Worm (Caenorhabditis elegans) whole organism, L2 larva: ENCODE results near the gene glr-1.

Source experiments
- C34F6.9 ChIP-seq: fragments of 150-350 bp; optimal IDR thresholded peaks from 2 replicates; lab custom pipeline; 2014; ENCODE audit warnings: missing biosample characterization, missing genetic modification characterization
- F13H6.1 ChIP-seq: sonication (generic microtip); optimal IDR thresholded peaks from 2 replicates; lab custom pipeline; 2016; ENCODE audit warnings: missing genetic modification characterization, missing compliant biosample characterization
- R02D3.7 ChIP-seq: fragments of 150-350 bp; optimal IDR thresholded peaks from 2 replicates; lab custom pipeline; 2014; ENCODE audit warnings: missing biosample characterization, missing genetic modification characterization
- Y55F3AM.14 ChIP-seq: fragments of 200-800 bp; sonication (Bioruptor generic); optimal IDR thresholded peaks from 2 replicates; lab custom pipeline; 2018; ENCODE audit warnings: mild to moderate bottlenecking, missing genetic modification characterization, missing compliant biosample characterization
- ZK546.5 ChIP-seq: sonication (generic microtip); optimal IDR thresholded peaks from 2 replicates; lab custom pipeline; 2017; ENCODE audit warnings: missing biosample characterization, missing genetic modification characterization
- alr-1 ChIP-seq: fragments of 150-350 bp; optimal IDR thresholded peaks from 2 replicates; lab custom pipeline; 2014; ENCODE audit warnings: missing biosample characterization, missing genetic modification characterization
- aly-2 ChIP-seq: fragments of 150-350 bp; optimal IDR thresholded peaks from 2 replicates; lab custom pipeline; 2014; ENCODE audit warnings: missing biosample characterization, missing genetic modification characterization
- ama-1 ChIP-seq: fragments of 150-350 bp; optimal IDR thresholded peaks from 2 replicates; lab custom pipeline; 2018; ENCODE audit warnings: inconsistent platforms
- blmp-1 ChIP-seq: sonication (generic microtip); optimal IDR thresholded peaks from 2 replicates; lab custom pipeline; 2017; ENCODE audit warnings: missing genetic modification characterization, mild to moderate bottlenecking, missing compliant biosample characterization, antibody characterized with exemption, moderate library complexity; ENCODE audit not compliant: insufficient read depth
- ceh-16 ChIP-seq: fragments of 150-350 bp; optimal IDR thresholded peaks from 2 replicates; lab custom pipeline; 2014; ENCODE audit warnings: missing biosample characterization, missing genetic modification characterization
- ceh-82 ChIP-seq: fragments of 150-350 bp; optimal IDR thresholded peaks from 2 replicates; lab custom pipeline; 2014; ENCODE audit warnings: missing biosample characterization, missing genetic modification characterization
- crh-2 ChIP-seq: sonication (generic microtip); optimal IDR thresholded peaks from 2 replicates; lab custom pipeline; 2017; ENCODE audit warnings: missing biosample characterization, missing genetic modification characterization
- egl-27 ChIP-seq: sonication (generic microtip); optimal IDR thresholded peaks from 3 replicates; lab custom pipeline; 2017; ENCODE audit warnings: missing biosample characterization, missing genetic modification reagents, missing genetic modification characterization
- elt-1 ChIP-seq: fragments of 150-350 bp; optimal IDR thresholded peaks from 2 replicates; lab custom pipeline; 2014; ENCODE audit warnings: missing biosample characterization, missing genetic modification characterization
- elt-3 ChIP-seq: sonication (generic microtip); optimal IDR thresholded peaks from 2 replicates; lab custom pipeline; 2017; ENCODE audit warnings: missing biosample characterization, missing genetic modification characterization
- fos-1 ChIP-seq: fragments of 150-350 bp; optimal IDR thresholded peaks from 2 replicates; lab custom pipeline; 2014; ENCODE audit warnings: missing biosample characterization, missing genetic modification characterization
- lin-11 ChIP-seq: fragments of 150-350 bp; sonication (generic microtip); optimal IDR thresholded peaks from 2 replicates; lab custom pipeline; 2014; ENCODE audit warnings: missing biosample characterization, missing genetic modification characterization, inconsistent platforms, mixed read lengths
- lin-13 ChIP-seq: fragments of 150-350 bp; optimal IDR thresholded peaks from 2 replicates; lab custom pipeline; 2014; ENCODE audit warnings: missing biosample characterization, missing genetic modification reagents, missing genetic modification characterization
- lin-39 ChIP-seq: fragments of 150-350 bp; optimal IDR thresholded peaks from 2 replicates; lab custom pipeline; 2014; ENCODE audit warnings: missing biosample characterization, missing genetic modification reagents, missing genetic modification characterization
- mab-5 ChIP-seq: fragments of 150-350 bp; optimal IDR thresholded peaks from 2 replicates; lab custom pipeline; 2014; ENCODE audit warnings: missing biosample characterization, missing genetic modification characterization
- mbf-1 ChIP-seq: sonication (generic microtip); optimal IDR thresholded peaks from 2 replicates; lab custom pipeline; 2017; ENCODE audit warnings: missing biosample characterization, missing genetic modification characterization
- nhr-10 ChIP-seq: sonication (generic microtip); optimal IDR thresholded peaks from 2 replicates; lab custom pipeline; 2017; ENCODE audit warnings: missing biosample characterization, missing genetic modification characterization
- nhr-11 ChIP-seq: fragments of 150-350 bp; optimal IDR thresholded peaks from 2 replicates; lab custom pipeline; 2014; ENCODE audit warnings: missing biosample characterization, missing genetic modification characterization
- nhr-12 ChIP-seq: fragments of 150-350 bp; optimal IDR thresholded peaks from 2 replicates; lab custom pipeline; 2014; ENCODE audit warnings: missing biosample characterization, missing genetic modification characterization
- nhr-21 ChIP-seq: fragments of 150-350 bp; optimal IDR thresholded peaks from 2 replicates; lab custom pipeline; 2014; ENCODE audit warnings: missing biosample characterization, missing genetic modification characterization
- nhr-23 ChIP-seq: fragments of 150-350 bp; optimal IDR thresholded peaks from 2 replicates; lab custom pipeline; 2014; ENCODE audit warnings: missing biosample characterization, missing genetic modification reagents, missing genetic modification characterization
- nhr-237 ChIP-seq: fragments of 150-350 bp; optimal IDR thresholded peaks from 2 replicates; lab custom pipeline; 2014; ENCODE audit warnings: missing biosample characterization, missing genetic modification characterization
- nhr-25 ChIP-seq: fragments of 150-350 bp; sonication (generic microtip); optimal IDR thresholded peaks from 3 replicates; lab custom pipeline; 2014; ENCODE audit warnings: missing biosample characterization, missing genetic modification characterization
- nhr-6 ChIP-seq: fragments of 150-350 bp; optimal IDR thresholded peaks from 2 replicates; lab custom pipeline; 2014; ENCODE audit warnings: missing biosample characterization, missing genetic modification characterization
- peb-1 ChIP-seq: fragments of 150-350 bp; optimal IDR thresholded peaks from 2 replicates; lab custom pipeline; 2014; ENCODE audit warnings: missing biosample characterization, missing genetic modification characterization
- sem-4 ChIP-seq: fragments of 150-350 bp; optimal IDR thresholded peaks from 2 replicates; lab custom pipeline; 2014; ENCODE audit warnings: missing biosample characterization, missing genetic modification reagents, missing genetic modification characterization
- skn-1 ChIP-seq: sonication (generic microtip); optimal IDR thresholded peaks from 2 replicates; lab custom pipeline; 2017; ENCODE audit warnings: missing biosample characterization, missing genetic modification characterization
- sma-9 ChIP-seq, 2 experiments: fragments of 150-350 bp in 1 of 2; sonication (generic microtip) in 1 of 2; optimal IDR thresholded peaks; 2 replicates each; lab custom pipeline; 2014 to 2016; ENCODE audit warnings: missing genetic modification characterization in 2 of 2, mild to moderate bottlenecking in 1 of 2, missing biosample characterization in 1 of 2, missing compliant biosample characterization in 1 of 2, missing genetic modification reagents in 1 of 2, moderate library complexity in 1 of 2
- snpc-4 ChIP-seq: fragments of 150-350 bp; optimal IDR thresholded peaks from 2 replicates; lab custom pipeline; 2014; ENCODE audit warnings: missing biosample characterization, missing genetic modification characterization
- unc-55 ChIP-seq: fragments of 150-350 bp; sonication (generic microtip); optimal IDR thresholded peaks from 3 replicates; lab custom pipeline; 2014; ENCODE audit warnings: missing biosample characterization, missing genetic modification reagents, missing genetic modification characterization
- ztf-1 ChIP-seq: fragments of 200-800 bp; sonication (Bioruptor generic); conservative IDR thresholded peaks from 2 replicates; pipeline ENCODE4 v1.3.6; 2022; ENCODE audit warnings: missing genetic modification characterization, missing compliant biosample characterization
- ztf-11 ChIP-seq: sonication (generic microtip); optimal IDR thresholded peaks from 2 replicates; lab custom pipeline; 2017; ENCODE audit warnings: missing biosample characterization, missing genetic modification characterization
- ztf-4 ChIP-seq: fragments of 150-350 bp; optimal IDR thresholded peaks from 2 replicates; lab custom pipeline; 2014; ENCODE audit warnings: missing biosample characterization, missing genetic modification characterization

The glr-1 gene

DNA sequence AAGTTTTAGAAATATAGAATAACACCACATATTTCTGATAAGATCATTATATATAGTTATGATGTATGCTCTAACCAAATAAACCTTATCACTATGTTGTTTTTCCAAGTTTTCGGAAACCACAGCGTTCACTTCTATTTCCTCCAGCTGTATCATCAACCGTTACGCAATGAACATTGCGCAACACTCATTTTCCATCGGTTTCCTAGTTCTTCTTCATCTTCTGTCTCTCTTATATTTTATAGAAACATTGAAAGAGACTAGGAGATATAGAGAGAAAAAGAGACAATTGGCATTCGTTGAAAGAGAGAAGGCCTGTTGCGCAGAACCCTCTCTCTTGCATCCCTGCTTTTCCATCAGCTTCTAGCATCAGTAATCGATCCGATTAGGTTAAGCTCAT is 14.1 kb downstream of the glr-1 start:
- no peak for TF ChIP-seq nhr-12 (tag; lab: Kevin White, UChicago)
- TF ChIP-seq unc-55 (GFP tag; lab: Kevin White, UChicago) = no peak
- TF ChIP-seq alr-1 = no peak
- no peak for TF ChIP-seq aly-2 (tag; lab: Kevin White, UChicago)
- no peak for TF ChIP-seq sem-4 (tag; lab: Kevin White, UChicago)
- TF ChIP-seq Y55F3AM.14 (GFP tag; lab: Kevin White, UChicago) = no peak
- TF ChIP-seq nhr-21 (tag; lab: Kevin White, UChicago) = peak; percentile 34
- TF ChIP-seq peb-1 = no peak
- no peak for TF ChIP-seq blmp-1 (tag; lab: Kevin White, UChicago)
- TF ChIP-seq ztf-1 (GFP tag; lab: Robert Waterston, UW) = no peak
- TF ChIP-seq crh-2 (tag; lab: Kevin White, UChicago) = no peak
- no peak for TF ChIP-seq skn-1 (tag; lab: Kevin White, UChicago)
- no peak for TF ChIP-seq nhr-6 (tag; lab: Kevin White, UChicago)
- no peak for TF ChIP-seq ztf-4 (tag; lab: Kevin White, UChicago)
- no peak for TF ChIP-seq lin-13
- TF ChIP-seq ceh-16 (tag; lab: Kevin White, UChicago) = no peak
- no peak for TF ChIP-seq lin-39 (tag; lab: Kevin White, UChicago)
- TF ChIP-seq egl-27 (tag; lab: Kevin White, UChicago) = peak; percentile 15

DNA sequence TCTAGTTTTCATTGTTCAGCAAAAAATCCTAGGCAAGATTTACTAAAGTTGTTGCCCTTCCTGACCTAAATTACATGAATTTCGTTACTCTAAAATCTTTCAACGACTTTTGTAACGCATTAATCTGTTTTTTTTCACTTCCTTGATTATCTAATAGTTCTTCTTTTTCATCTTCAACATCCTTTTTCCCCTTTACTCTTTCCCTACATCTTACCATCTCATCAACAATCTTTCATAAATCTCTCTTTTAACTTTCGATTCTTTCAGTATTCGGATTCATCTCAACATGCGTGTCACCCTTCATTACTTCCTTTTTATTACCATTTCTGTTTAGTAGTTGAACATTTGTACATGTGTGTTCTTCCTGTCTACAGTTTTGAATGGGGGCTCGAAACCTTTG is 14.6 kb downstream of the glr-1 start:
- TF ChIP-seq lin-39 (tag; lab: Kevin White, UChicago) (no peak), elt-1 (tag; lab: Kevin White, UChicago) (peak; percentile 35), blmp-1 (tag; lab: Kevin White, UChicago) (peak; percentile 68)

DNA sequence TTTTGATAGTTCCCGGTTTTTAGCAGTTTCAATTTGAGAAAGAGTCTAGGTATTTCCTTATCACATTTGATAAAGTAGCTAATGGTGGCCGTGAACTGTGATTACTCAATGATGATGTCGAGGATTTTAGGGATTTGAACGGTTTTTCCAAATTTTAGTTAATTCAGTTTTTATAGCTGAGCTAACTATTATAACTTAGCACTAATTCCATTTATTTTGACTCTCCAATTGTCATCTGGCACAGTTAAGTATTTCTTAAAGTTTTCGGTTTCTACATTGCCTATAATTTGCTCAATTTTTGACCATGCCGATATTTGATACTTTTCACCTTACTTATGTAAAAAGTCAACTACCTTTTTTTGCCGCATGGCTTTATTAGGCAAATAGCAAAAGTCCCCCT is 15.1 kb downstream of the glr-1 start:
- TF ChIP-seq R02D3.7 (tag; lab: Kevin White, UChicago) (no peak), unc-55 (GFP tag; lab: Kevin White, UChicago) (no peak), fos-1 (tag; lab: Kevin White, UChicago) (no peak), skn-1 (tag; lab: Kevin White, UChicago) (no peak), elt-3 (tag; lab: Kevin White, UChicago) (no peak), nhr-21 (tag; lab: Kevin White, UChicago) (no peak), nhr-10 (tag; lab: Kevin White, UChicago) (no peak), ceh-82 (tag; lab: Kevin White, UChicago) (no peak), ceh-16 (tag; lab: Kevin White, UChicago) (no peak), ztf-11 (no peak), ama-1 (lab: Kevin White, UChicago) (no peak), sma-9 (GFP tag; optimal IDR thresholded peaks at IDR 0.05; lab: Kevin White, UChicago) (no peak), sma-9 (tag; optimal IDR thresholded peaks at IDR 0.05; lab: Kevin White, UChicago) (no peak), mab-5 (no peak), F13H6.1 (tag; lab: Kevin White, UChicago) (no peak), lin-39 (tag; lab: Kevin White, UChicago) (no peak), ZK546.5 (tag; lab: Kevin White, UChicago) (no peak), sem-4 (tag; lab: Kevin White, UChicago) (no peak)

DNA sequence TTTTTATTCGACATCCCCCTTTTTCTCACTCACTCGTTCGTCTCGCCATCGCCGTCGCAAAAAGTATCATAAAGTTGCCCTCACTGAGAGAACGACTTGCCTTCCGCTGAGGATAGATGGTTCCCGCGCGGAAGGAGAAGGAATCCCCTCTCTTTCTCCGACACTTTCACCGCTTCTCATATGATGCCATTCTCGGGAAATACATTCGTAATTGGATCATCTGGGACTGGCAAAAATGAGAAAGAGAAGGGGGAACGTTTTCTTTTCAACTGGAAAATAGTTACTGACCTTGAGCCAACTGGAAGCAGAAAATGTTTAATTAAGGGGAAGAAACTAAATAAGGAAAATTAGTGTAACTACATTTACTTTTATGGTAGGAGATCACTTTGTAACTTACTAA is 16.6 kb downstream of the glr-1 start:
- TF ChIP-seq skn-1 (tag; lab: Kevin White, UChicago) (no peak), snpc-4 (tag; lab: Kevin White, UChicago) (no peak), peb-1 (no peak), nhr-25 (tag; lab: Kevin White, UChicago) (peak; percentile 35), blmp-1 (tag; lab: Kevin White, UChicago) (peak; percentile 49), egl-27 (tag; lab: Kevin White, UChicago) (no peak)

DNA sequence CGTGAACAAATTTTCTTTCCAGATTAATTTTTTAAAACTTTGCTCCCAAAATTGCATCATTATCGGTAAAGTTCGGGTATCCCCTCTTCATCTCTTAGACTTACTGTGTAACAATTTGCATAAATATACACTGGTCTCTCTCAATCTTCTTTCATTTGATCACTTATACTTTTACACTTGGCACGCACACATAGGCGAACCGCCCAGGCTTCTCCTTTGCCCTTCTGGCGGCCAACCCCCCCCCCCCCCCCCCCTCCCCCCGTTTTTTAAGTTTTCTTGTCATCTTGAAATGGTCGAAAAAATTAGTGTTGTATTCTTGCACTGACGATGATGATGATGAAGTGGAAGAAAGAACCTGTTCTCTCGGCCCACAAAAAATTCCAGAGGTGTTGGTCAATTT is 18.2 kb downstream of the glr-1 start:
- no peak for TF ChIP-seq ama-1 (lab: Kevin White, UChicago)
- TF ChIP-seq lin-11 (tag; lab: Kevin White, UChicago) = no peak
- TF ChIP-seq skn-1 (tag; lab: Kevin White, UChicago) = no peak
- TF ChIP-seq C34F6.9 = no peak
- no peak for TF ChIP-seq nhr-25 (tag; lab: Kevin White, UChicago)
- no peak for TF ChIP-seq nhr-237 (tag; lab: Kevin White, UChicago)
- TF ChIP-seq Y55F3AM.14 (GFP tag; lab: Kevin White, UChicago) = no peak
- no peak for TF ChIP-seq nhr-23 (tag; lab: Kevin White, UChicago)
- TF ChIP-seq egl-27 (tag; lab: Kevin White, UChicago) = no peak
- no peak for TF ChIP-seq ZK546.5 (tag; lab: Kevin White, UChicago)
- no peak for TF ChIP-seq alr-1
- TF ChIP-seq peb-1 = no peak
- no peak for TF ChIP-seq nhr-21 (tag; lab: Kevin White, UChicago)
- no peak for TF ChIP-seq nhr-11 (tag; lab: Kevin White, UChicago)
- TF ChIP-seq mbf-1 = no peak
- TF ChIP-seq aly-2 (tag; lab: Kevin White, UChicago) = no peak
